Fruit fly (Drosophila melanogaster) whole organism, embryonic: ENCODE results near the gene Bmcp.

ENCODE experiments used
- CG10147 ChIP-seq: fragments of 200-800 bp; sonication (Bioruptor generic); optimal IDR thresholded peaks from 2 replicates; lab custom pipeline; 2019; ENCODE audit warnings: missing biosample characterization, mild to moderate bottlenecking, missing genetic modification characterization, moderate library complexity
- CG10209 ChIP-seq: fragments of 200-800 bp; sonication (Bioruptor generic); optimal IDR thresholded peaks from 3 replicates; lab custom pipeline; 2017; ENCODE audit warnings: missing biosample characterization, mild to moderate bottlenecking, missing genetic modification characterization, missing genetic modification reagents
- CG10979 ChIP-seq: fragments of 200-800 bp; sonication (Bioruptor generic); optimal IDR thresholded peaks from 2 replicates; lab custom pipeline; 2018; ENCODE audit warnings: missing biosample characterization, mild to moderate bottlenecking, missing genetic modification characterization, moderate library complexity
- CG11560 ChIP-seq: fragments of 200-800 bp; sonication (Bioruptor generic); IDR thresholded peaks from 3 replicates; pipeline ENCODE4 v1.3.6; 2022; ENCODE audit warnings: missing biosample characterization, missing genetic modification characterization
- CG12744 ChIP-seq: fragments of 200-800 bp; sonication (Bioruptor generic); optimal IDR thresholded peaks from 2 replicates; lab custom pipeline; 2016; ENCODE audit warnings: missing biosample characterization, missing genetic modification characterization
- CG13624 ChIP-seq: fragments of 200-800 bp; sonication (Bioruptor generic); optimal IDR thresholded peaks from 2 replicates; lab custom pipeline; 2016; ENCODE audit warnings: missing biosample characterization, missing genetic modification characterization
- CG14860 ChIP-seq: fragments of 200-800 bp; sonication (Bioruptor generic); IDR thresholded peaks from 3 replicates; pipeline ENCODE4 v1.3.6; 2022; ENCODE audit warnings: missing biosample characterization, missing genetic modification characterization; ENCODE audit not compliant: partially characterized antibody
- CG15073 ChIP-seq: fragments of 200-800 bp; sonication (Bioruptor generic); optimal IDR thresholded peaks from 2 replicates; lab custom pipeline; 2016; ENCODE audit warnings: missing biosample characterization, missing genetic modification characterization
- CG15269 ChIP-seq: fragments of 200-800 bp; sonication (Bioruptor generic); optimal IDR thresholded peaks from 2 replicates; lab custom pipeline; 2018; ENCODE audit warnings: missing biosample characterization, mild to moderate bottlenecking, missing genetic modification characterization, moderate library complexity
- CG15514 ChIP-seq: fragments of 200-800 bp; sonication (Bioruptor generic); optimal IDR thresholded peaks from 3 replicates; lab custom pipeline; 2017; ENCODE audit warnings: missing biosample characterization, missing genetic modification characterization, mild to moderate bottlenecking, moderate library complexity, missing genetic modification reagents
- CG17612 ChIP-seq: fragments of 200-800 bp; sonication (Bioruptor generic); IDR thresholded peaks from 2 replicates; pipeline ENCODE4 v1.3.6; 2022; ENCODE audit warnings: missing biosample characterization, missing genetic modification characterization
- CG18011 ChIP-seq: fragments of 200-800 bp; sonication (Bioruptor generic); optimal IDR thresholded peaks from 2 replicates; lab custom pipeline; 2017; ENCODE audit warnings: missing biosample characterization, missing genetic modification characterization, mild to moderate bottlenecking, moderate library complexity, missing genotype
- CG33557 ChIP-seq: fragments of 200-800 bp; sonication (Bioruptor generic); optimal IDR thresholded peaks from 2 replicates; lab custom pipeline; 2019; ENCODE audit warnings: missing biosample characterization, mild to moderate bottlenecking, missing genetic modification characterization, moderate library complexity
- CG6791 ChIP-seq: fragments of 200-800 bp; sonication (Bioruptor generic); IDR thresholded peaks from 3 replicates; pipeline ENCODE4 v1.3.6; 2022; ENCODE audit warnings: missing biosample characterization, missing genetic modification characterization; ENCODE audit not compliant: partially characterized antibody
- CG8290 ChIP-seq, 3 experiments: fragments of 200-800 bp; sonication (Bioruptor generic); optimal IDR thresholded peaks; 2 replicates each; lab custom pipeline; 2016 to 2019; ENCODE audit warnings: missing biosample characterization in 3 of 3, missing genetic modification characterization in 3 of 3, mild to moderate bottlenecking in 2 of 3, moderate library complexity in 1 of 3
- CG9437 ChIP-seq: fragments of 200-800 bp; sonication (Bioruptor generic); optimal IDR thresholded peaks from 2 replicates; lab custom pipeline; 2018; ENCODE audit warnings: missing biosample characterization, mild to moderate bottlenecking, missing genetic modification characterization
- CG9609 ChIP-seq: fragments of 200-800 bp; sonication (Bioruptor generic); optimal IDR thresholded peaks from 3 replicates; lab custom pipeline; 2016; ENCODE audit warnings: missing biosample characterization, missing genetic modification characterization
- Hr3 ChIP-seq: fragments of 200-800 bp; sonication (Bioruptor generic); optimal IDR thresholded peaks from 3 replicates; lab custom pipeline; 2016; ENCODE audit warnings: missing biosample characterization, missing genetic modification characterization
- Lim3 ChIP-seq: fragments of 200-800 bp; sonication (Bioruptor generic); IDR thresholded peaks from 2 replicates; pipeline ENCODE4 v1.3.6; 2022; ENCODE audit warnings: missing biosample characterization, missing genetic modification characterization
- MBD-R2 ChIP-seq: fragments of 200-800 bp; sonication (Bioruptor generic); IDR thresholded peaks from 2 replicates; pipeline ENCODE4 v1.3.6; 2022; ENCODE audit warnings: missing biosample characterization, missing genetic modification characterization
- Med ChIP-seq: fragments of 200-800 bp; sonication (Bioruptor generic); peaks from one replicate; lab custom pipeline; 2016; ENCODE audit warnings: missing biosample characterization, missing genetic modification characterization, mild to moderate bottlenecking, inconsistent platforms, moderate library complexity
- NC2β ChIP-seq: fragments of 200-800 bp; sonication (Bioruptor generic); optimal IDR thresholded peaks from 2 replicates; lab custom pipeline; 2016; ENCODE audit warnings: missing biosample characterization, missing genetic modification characterization
- NFAT ChIP-seq: fragments of 200-800 bp; sonication (Bioruptor generic); IDR thresholded peaks from 2 replicates; pipeline ENCODE4 v1.3.6; 2022; ENCODE audit warnings: missing biosample characterization, missing genetic modification characterization
- Sox100B ChIP-seq: fragments of 200-800 bp; sonication (Bioruptor generic); optimal IDR thresholded peaks from 3 replicates; lab custom pipeline; 2018; ENCODE audit warnings: missing biosample characterization, mild to moderate bottlenecking, missing genetic modification characterization
- Trl ChIP-seq, 3 experiments: fragments of >200 bp in 2 of 3; fragments of 200-800 bp in 1 of 3; sonication (Bioruptor generic) in 1 of 3; optimal IDR thresholded peaks; 2 replicates in 1 of 3; 3 replicates in 2 of 3; lab custom pipeline; 2016 to 2017; ENCODE audit warnings: missing biosample characterization in 1 of 3, missing genetic modification characterization in 1 of 3
- amos ChIP-seq: fragments of 200-800 bp; sonication (Bioruptor generic); IDR thresholded peaks from 2 replicates; pipeline ENCODE4 v1.3.6; 2022; ENCODE audit warnings: missing biosample characterization, missing genetic modification characterization; ENCODE audit not compliant: partially characterized antibody
- bbx ChIP-seq: fragments of 200-800 bp; sonication (Bioruptor generic); IDR thresholded peaks from 2 replicates; pipeline ENCODE4 v1.3.6; 2022; ENCODE audit warnings: missing biosample characterization, missing genetic modification characterization; ENCODE audit not compliant: partially characterized antibody
- bsh ChIP-seq, 2 experiments: fragments of 200-800 bp; sonication (Bioruptor generic); optimal IDR thresholded peaks; 2 replicates each; lab custom pipeline; 2017 to 2018; ENCODE audit warnings: mild to moderate bottlenecking in 2 of 2, missing biosample characterization in 2 of 2, missing genetic modification characterization in 2 of 2, moderate library complexity in 1 of 2
- chinmo ChIP-seq: fragments of 200-800 bp; sonication (Bioruptor generic); IDR thresholded peaks from 4 replicates; pipeline ENCODE4 v1.3.6; 2022; ENCODE audit warnings: missing biosample characterization, missing genetic modification characterization; ENCODE audit not compliant: partially characterized antibody
- dati ChIP-seq: fragments of 200-800 bp; sonication (Bioruptor generic); IDR thresholded peaks from 2 replicates; pipeline ENCODE4 v1.3.6; 2022; ENCODE audit warnings: missing biosample characterization, missing genetic modification characterization
- fd102C ChIP-seq: fragments of 200-800 bp; sonication (Bioruptor generic); optimal IDR thresholded peaks from 2 replicates; lab custom pipeline; 2018; ENCODE audit warnings: missing biosample characterization, mild to moderate bottlenecking, missing genetic modification characterization, moderate library complexity
- fru ChIP-seq: fragments of >200 bp; optimal IDR thresholded peaks from 2 replicates; lab custom pipeline; 2017
- luna ChIP-seq: fragments of 200-800 bp; sonication (Bioruptor generic); optimal IDR thresholded peaks from 2 replicates; lab custom pipeline; 2016; ENCODE audit warnings: missing biosample characterization, missing genetic modification characterization
- nom ChIP-seq: fragments of 200-800 bp; sonication (Bioruptor generic); optimal IDR thresholded peaks from 2 replicates; lab custom pipeline; 2017; ENCODE audit warnings: missing biosample characterization, missing genetic modification characterization, mild to moderate bottlenecking, moderate library complexity, missing genetic modification reagents
- pb ChIP-seq: fragments of 200-800 bp; sonication (Bioruptor generic); optimal IDR thresholded peaks from 3 replicates; lab custom pipeline; 2016; ENCODE audit warnings: missing biosample characterization, missing genetic modification characterization
- pzg ChIP-seq: fragments of 200-800 bp; sonication (Bioruptor generic); optimal IDR thresholded peaks from 3 replicates; lab custom pipeline; 2018; ENCODE audit warnings: missing biosample characterization, mild to moderate bottlenecking, missing genetic modification characterization, moderate library complexity
- row ChIP-seq: fragments of 200-800 bp; sonication (Bioruptor generic); IDR thresholded peaks from 3 replicates; pipeline ENCODE4 v1.3.6; 2022; ENCODE audit warnings: missing biosample characterization, missing genetic modification characterization
- scrt ChIP-seq: fragments of 200-800 bp; sonication (Bioruptor generic); optimal IDR thresholded peaks from 2 replicates; lab custom pipeline; 2018; ENCODE audit warnings: missing biosample characterization, mild to moderate bottlenecking, missing genetic modification characterization, moderate library complexity
- seq ChIP-seq: fragments of 200-800 bp; sonication (Bioruptor generic); IDR thresholded peaks from 2 replicates; pipeline ENCODE4 v1.3.6; 2022; ENCODE audit warnings: missing biosample characterization, missing genetic modification characterization
- sisA ChIP-seq: fragments of 200-800 bp; sonication (Bioruptor generic); IDR thresholded peaks from 2 replicates; pipeline ENCODE4 v1.3.6; 2022; ENCODE audit warnings: missing biosample characterization, missing genetic modification characterization
- sr ChIP-seq: fragments of 200-800 bp; sonication (Bioruptor generic); IDR thresholded peaks from 3 replicates; pipeline ENCODE4 v1.3.6; 2022; ENCODE audit warnings: missing biosample characterization, missing genetic modification characterization
- trem ChIP-seq: fragments of 200-800 bp; optimal IDR thresholded peaks from 3 replicates; lab custom pipeline; 2019; ENCODE audit warnings: missing biosample characterization, mild to moderate bottlenecking, missing genetic modification characterization, moderate library complexity
- tx ChIP-seq: fragments of 200-800 bp; sonication (Bioruptor generic); optimal IDR thresholded peaks from 2 replicates; lab custom pipeline; 2016; ENCODE audit warnings: missing biosample characterization, missing genetic modification characterization
- zen2 ChIP-seq: fragments of 200-800 bp; sonication (Bioruptor generic); IDR thresholded peaks from 3 replicates; pipeline ENCODE4 v1.3.6; 2022; ENCODE audit warnings: missing biosample characterization, missing genetic modification characterization; ENCODE audit not compliant: partially characterized antibody

Bmcp gene

dm6 chr3L:11765695-11766232 lies 45.0 kb downstream of the Bmcp start, which contains the start of gene loaf (continued):
- TF ChIP-seq CG12744 (GFP tag; lab: Kevin White, UChicago): no peak
- no peak for TF ChIP-seq Lim3 (GFP tag; lab: Robert Waterston, UW)
- TF ChIP-seq NC2β (GFP tag; lab: Kevin White, UChicago): no peak
- TF ChIP-seq sisA (GFP tag; lab: Robert Waterston, UW): no peak
- TF ChIP-seq luna (GFP tag; lab: Kevin White, UChicago): no peak
- no peak for TF ChIP-seq CG8290 (GFP tag; optimal IDR thresholded peaks at IDR 0.05; lab: Kevin White, UChicago)
- peak in 1 of 2 experiments; percentile 18 for TF ChIP-seq CG8290 (tag; optimal IDR thresholded peaks at IDR 0.05; lab: Kevin White, UChicago)
- TF ChIP-seq CG10147 (GFP tag; lab: Kevin White, UChicago): no peak
- 0 out of 4 replicates have a peak, but pooled peaks have one; percentile 54 for TF ChIP-seq chinmo (GFP tag; lab: Robert Waterston, UW)
- TF ChIP-seq CG18011 (GFP tag; lab: Kevin White, UChicago): no peak
- no peak for TF ChIP-seq pb (GFP tag; lab: Kevin White, UChicago)
- TF ChIP-seq pzg (GFP tag; lab: Kevin White, UChicago): peak; percentile 26
- no peak for TF ChIP-seq tx
- no peak for TF ChIP-seq CG9437 (GFP tag; lab: Kevin White, UChicago)
- 0 out of 3 replicates have a peak, but pooled peaks have one; percentile 37 for TF ChIP-seq CG6791
- TF ChIP-seq Med (GFP tag; lab: Kevin White, UChicago): peak; percentile 68
- no peak for TF ChIP-seq CG10209 (GFP tag; lab: Kevin White, UChicago)
- no peak for TF ChIP-seq CG10979 (tag; lab: Kevin White, UChicago)
- no peak for TF ChIP-seq dati (GFP tag; lab: Robert Waterston, UW)
- no peak for TF ChIP-seq Hr3
- no peak for TF ChIP-seq scrt (GFP tag; lab: Kevin White, UChicago)
- 0 out of 2 replicates have a peak, but pooled peaks have one; percentile 20 for TF ChIP-seq MBD-R2 (GFP tag; lab: Robert Waterston, UW)
- TF ChIP-seq row (GFP tag; lab: Robert Waterston, UW): 0 out of 3 replicates have a peak, but pooled peaks have one; percentile 9
- no peak for TF ChIP-seq CG17612
- TF ChIP-seq CG11560: no peak
- 0 out of 2 replicates have a peak, but pooled peaks have one; percentile 13 for TF ChIP-seq bbx (GFP tag; lab: Robert Waterston, UW)
- TF ChIP-seq CG15073 (GFP tag; lab: Kevin White, UChicago): no peak
- TF ChIP-seq CG9609 (GFP tag; lab: Kevin White, UChicago): no peak
- peak; percentile 3 for TF ChIP-seq fru (lab: Kevin White, UChicago)
- TF ChIP-seq amos (GFP tag; lab: Robert Waterston, UW): no peak
- no peak for TF ChIP-seq CG14860 (GFP tag; lab: Robert Waterston, UW)
- TF ChIP-seq NFAT (GFP tag; lab: Robert Waterston, UW): no peak
- TF ChIP-seq CG33557 (GFP tag; lab: Kevin White, UChicago): no peak
- TF ChIP-seq zen2 (GFP tag; lab: Robert Waterston, UW): no peak
- no peak for TF ChIP-seq fd102C (GFP tag; lab: Kevin White, UChicago)
- TF ChIP-seq nom (GFP tag; lab: Kevin White, UChicago): no peak
- TF ChIP-seq Trl (optimal IDR thresholded peaks at IDR 0.05; lab: Kevin White, UChicago): no peak
- TF ChIP-seq Trl (GFP tag; optimal IDR thresholded peaks at IDR 0.05; lab: Kevin White, UChicago): no peak
- TF ChIP-seq CG15514 (GFP tag; lab: Kevin White, UChicago): no peak
- no peak for TF ChIP-seq Sox100B (GFP tag; lab: Kevin White, UChicago)
- no peak for TF ChIP-seq CG13624 (GFP tag; lab: Kevin White, UChicago)
- TF ChIP-seq seq (GFP tag; lab: Robert Waterston, UW): peak; percentile 83
- no peak for TF ChIP-seq sr (GFP tag; lab: Robert Waterston, UW)
- no peak for TF ChIP-seq CG15269 (tag; lab: Kevin White, UChicago)
- no peak for TF ChIP-seq bsh (GFP tag; optimal IDR thresholded peaks at IDR 0.05; lab: Kevin White, UChicago)
- TF ChIP-seq trem (tag; lab: Kevin White, UChicago): peak; percentile 96
